Fruit fly (Drosophila melanogaster) S2 (cell line): ENCODE data around the gene fz2.

Experiments
- CG8478 ChIP-seq: fragments of >200 bp; optimal IDR thresholded peaks from 2 replicates; lab custom pipeline; 2018
- CTCF ChIP-seq, 2 experiments: fragments of >200 bp; optimal IDR thresholded peaks; 2 replicates each; lab custom pipeline; 2018

DNA sequence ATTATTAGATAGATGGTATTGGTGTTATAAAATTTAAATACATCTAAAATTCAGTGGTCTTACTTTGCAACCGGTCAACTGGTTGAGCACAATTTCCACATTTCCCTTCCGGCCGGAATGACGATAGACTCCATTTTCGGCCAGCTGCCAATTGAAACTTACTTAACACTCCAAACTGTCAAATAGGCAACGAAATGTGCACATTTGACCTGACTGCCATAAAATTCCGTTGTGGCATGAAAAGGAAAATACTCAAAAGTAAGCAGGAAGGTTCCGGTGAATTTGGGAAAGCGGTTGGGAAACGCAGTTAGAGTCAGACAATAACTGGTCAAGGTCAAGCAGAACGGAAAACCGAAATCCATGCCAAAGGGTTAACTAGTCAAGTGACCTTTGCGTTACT is 58.5 kb downstream of the fz2 start:
- TF ChIP-seq CG8478 = no peak
- TF ChIP-seq CTCF (optimal IDR thresholded peaks at IDR 0.05; lab: Kevin White, UChicago) = no peak
